Worm (Caenorhabditis elegans): ENCODE results near the gene C49F5.3.
"Not testable (repeated sequence)": the region's sequence is repeated elsewhere in the genome, so short reads cannot be mapped to it uniquely, and the experiment has no call there.

DNA sequence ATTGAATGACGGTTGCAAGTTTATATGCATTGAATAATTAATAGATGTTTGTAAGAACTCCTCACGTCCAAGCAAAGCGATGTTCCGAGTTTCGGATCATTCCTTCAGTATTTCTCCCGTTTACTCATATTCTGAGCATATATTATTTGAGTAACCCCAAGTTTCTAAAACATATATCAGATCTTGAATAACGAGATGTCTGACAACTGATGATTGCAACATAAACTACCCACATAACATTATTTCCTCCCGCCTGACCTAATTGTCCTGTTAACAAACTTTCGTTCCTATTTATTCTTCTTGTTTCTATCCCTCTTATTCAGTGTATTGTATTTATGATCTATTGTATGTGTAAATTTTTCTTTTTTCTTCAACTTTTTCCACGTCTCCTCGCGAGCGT lies 22.3 kb downstream of the C49F5.3 start, which contains the start of gene C49F5.13:
- not testable (repeated sequence) for TF ChIP-seq W03F9.2, him-1, dao-5 (tag; optimal IDR thresholded peaks at IDR 0.05)

Data from whole organism, L4/young adult.